Worm (Caenorhabditis elegans): ENCODE data around the gene cnc-8.

cnc-8 gene

ce11 chrX:10333301-10333854 lies 27.0 kb downstream of the cnc-8 start, which contains the start of gene R07E3.4 (continued):
- TF ChIP-seq rnt-1 (tag; optimal IDR thresholded peaks at IDR 0.05), result peak; percentile 65
- TF ChIP-seq elt-2 (tag; optimal IDR thresholded peaks at IDR 0.05), result peak; percentile 79
- no peak for TF ChIP-seq aly-2 (tag; optimal IDR thresholded peaks at IDR 0.05)
- TF ChIP-seq lsy-2 (tag; optimal IDR thresholded peaks at IDR 0.05), result peak in 1 of 2 experiments; percentile 1
- TF ChIP-seq hpl-2 (GFP tag; optimal IDR thresholded peaks at IDR 0.05), result no peak
- no peak for TF ChIP-seq vab-15 (tag; optimal IDR thresholded peaks at IDR 0.05)
- TF ChIP-seq nhr-19 (GFP tag; conservative IDR thresholded peaks at IDR 0.05), result peak; percentile 68
- no peak for TF ChIP-seq lin-13 (GFP tag; optimal IDR thresholded peaks at IDR 0.05)
- TF ChIP-seq lin-14 (GFP tag; optimal IDR thresholded peaks at IDR 0.05), result peak; percentile 75
- no peak for TF ChIP-seq isw-1 (GFP tag; IDR thresholded peaks at IDR 0.05)
- TF ChIP-seq nhr-20 (tag; optimal IDR thresholded peaks at IDR 0.05), result peak; percentile 86
- peak; percentile 9 for TF ChIP-seq pqm-1 (tag; optimal IDR thresholded peaks at IDR 0.05)
- no peak for TF ChIP-seq ztf-11 (tag; optimal IDR thresholded peaks at IDR 0.05)
- TF ChIP-seq mep-1 (tag; optimal IDR thresholded peaks at IDR 0.05), result peak; percentile 18
- TF ChIP-seq elt-3 (tag; optimal IDR thresholded peaks at IDR 0.05), result peak in 1 of 6 experiments; percentile 28
- peak; percentile 30 for TF ChIP-seq tbx-2 (tag; optimal IDR thresholded peaks at IDR 0.05)
- TF ChIP-seq dpl-1 (GFP tag; optimal IDR thresholded peaks at IDR 0.05), result no peak
- no peak for TF ChIP-seq C04F5.9 (tag; optimal IDR thresholded peaks at IDR 0.05)
- no peak for TF ChIP-seq aha-1 (tag; optimal IDR thresholded peaks at IDR 0.05)
- TF ChIP-seq nhr-71 (tag; optimal IDR thresholded peaks at IDR 0.05), result peak; percentile 80
- no peak for TF ChIP-seq snpc-4 (tag; optimal IDR thresholded peaks at IDR 0.05)
- TF ChIP-seq ceh-8 (GFP tag; optimal IDR thresholded peaks at IDR 0.05), result no peak
- no peak for TF ChIP-seq lin-39 (tag; optimal IDR thresholded peaks at IDR 0.05)
- peak; percentile 16 for TF ChIP-seq unc-130 (tag; optimal IDR thresholded peaks at IDR 0.05)

ce11 chrX:10336138-10336537 lies 29.7 kb downstream of the cnc-8 start, which contains the start of gene idpa-3:
Gene idpa-3 (plus strand): TSS chrX:10336438.
- TF ChIP-seq efl-1 (optimal IDR thresholded peaks at IDR 0.05) (no peak), efl-1 (GFP tag; optimal IDR thresholded peaks at IDR 0.05 in 1 of 2) (peak in 1 of 2 experiments; percentile 34), vab-15 (tag; optimal IDR thresholded peaks at IDR 0.05) (no peak)

ce11 chrX:10336592-10336991 lies 30.2 kb downstream of the cnc-8 start:
- TF ChIP-seq aly-2 (tag; optimal IDR thresholded peaks at IDR 0.05), result no peak
- no peak for TF ChIP-seq lin-15B (tag; optimal IDR thresholded peaks at IDR 0.05)
- TF ChIP-seq elt-2 (tag; optimal IDR thresholded peaks at IDR 0.05), result no peak
- TF ChIP-seq irx-1 (tag; optimal IDR thresholded peaks at IDR 0.05), result no peak
- TF ChIP-seq lin-39 (tag; optimal IDR thresholded peaks at IDR 0.05), result no peak
- TF ChIP-seq mep-1 (tag; optimal IDR thresholded peaks at IDR 0.05), result no peak

- no peak for TF ChIP-seq ceh-90 (tag; optimal IDR thresholded peaks at IDR 0.05)
- TF ChIP-seq nhr-12 (tag; optimal IDR thresholded peaks at IDR 0.05), result no peak
- TF ChIP-seq ceh-88 (GFP tag; IDR thresholded peaks at IDR 0.05), result no peak
- no peak for TF ChIP-seq dsc-1 (tag; optimal IDR thresholded peaks at IDR 0.05)
- no peak for TF ChIP-seq hpl-2 (GFP tag; optimal IDR thresholded peaks at IDR 0.05)
- no peak for TF ChIP-seq rnt-1 (tag; optimal IDR thresholded peaks at IDR 0.05)
- TF ChIP-seq ets-5 (GFP tag; IDR thresholded peaks at IDR 0.05), result no peak
- TF ChIP-seq nhr-76 (tag; optimal IDR thresholded peaks at IDR 0.05), result no peak
- no peak for TF ChIP-seq isw-1 (GFP tag; IDR thresholded peaks at IDR 0.05)
- TF ChIP-seq snu-23 (GFP tag; optimal IDR thresholded peaks at IDR 0.05), result no peak
- TF ChIP-seq nhr-85 (tag), result no peak
- TF ChIP-seq ama-1 (optimal IDR thresholded peaks at IDR 0.05), result no peak
- no peak for TF ChIP-seq efl-3 (GFP tag; optimal IDR thresholded peaks at IDR 0.05)
- no peak for TF ChIP-seq ceh-63 (GFP tag; optimal IDR thresholded peaks at IDR 0.05)
- TF ChIP-seq grh-1 (GFP tag; IDR thresholded peaks at IDR 0.05), result no peak
- TF ChIP-seq nhr-20 (tag; optimal IDR thresholded peaks at IDR 0.05), result no peak
- no peak for TF ChIP-seq mef-2 (tag; optimal IDR thresholded peaks at IDR 0.05)
- no peak for TF ChIP-seq fos-1 (tag; optimal IDR thresholded peaks at IDR 0.05)
- TF ChIP-seq lsy-2 (tag; optimal IDR thresholded peaks at IDR 0.05), result no peak
- no peak for TF ChIP-seq nhr-71 (tag; optimal IDR thresholded peaks at IDR 0.05)
These were observed 31.7 kb downstream of the cnc-8 start, which contains the start of gene cut-5 for ce11 chrX:10338100-10338499. Gene cut-5 (minus strand): TSS chrX:10338200.
